Worm (Caenorhabditis elegans) whole organism, dauer: Measurements from ENCODE around the gene sinh-1.

Experiments used
- unc-62 ChIP-seq: sonication (generic microtip); optimal IDR thresholded peaks from 2 replicates; lab custom pipeline; 2017; ENCODE audit warnings: missing biosample characterization, missing genetic modification reagents, missing genetic modification characterization

sinh-1 gene

ce11 chrII:12237555-12237954 lies 9.4 kb downstream of the sinh-1 start:
- TF ChIP-seq unc-62 (GFP tag; lab: Kevin White, UChicago), result no peak

DNA sequence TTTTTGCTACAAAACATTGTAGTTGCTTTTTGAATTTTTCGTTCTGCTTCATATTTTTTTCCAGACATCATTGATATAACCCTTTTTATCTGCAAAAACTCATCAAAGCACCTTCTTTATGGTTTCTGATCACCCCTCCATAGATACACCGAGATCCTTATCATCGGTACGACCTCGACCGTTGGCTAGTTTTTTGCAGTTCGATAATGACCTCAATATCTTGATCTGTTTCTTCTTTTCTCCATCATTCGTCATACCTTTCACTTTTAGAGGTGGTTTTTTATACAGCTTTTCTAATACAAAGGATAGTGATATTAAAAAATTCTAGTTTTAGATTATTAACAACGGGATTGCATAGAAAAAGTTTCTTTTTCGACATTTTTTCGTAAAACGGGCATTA lies 11.3 kb downstream of the sinh-1 start:
- no peak for TF ChIP-seq unc-62 (GFP tag; lab: Kevin White, UChicago)

DNA sequence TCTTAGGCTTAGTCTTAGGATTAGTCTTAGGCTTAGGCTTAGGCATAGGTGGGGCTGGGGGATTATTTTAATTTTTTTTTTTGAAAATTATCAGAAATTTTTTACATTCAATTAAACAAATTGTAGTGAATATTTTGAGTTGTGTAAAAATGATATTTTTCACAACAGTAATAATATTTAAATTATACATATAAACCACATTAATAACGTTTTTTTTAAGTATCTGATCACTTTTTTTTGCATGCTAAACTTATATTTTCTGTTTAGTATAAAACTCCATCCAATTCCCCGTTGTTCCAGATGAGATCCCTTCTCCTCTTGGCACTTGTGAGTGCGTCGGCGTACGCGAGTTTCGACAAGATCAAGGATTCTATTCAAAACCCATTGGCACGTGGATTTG lies 12.0 kb downstream of the sinh-1 start, which contains the start of gene txdc-12.1:
TSS of gene txdc-12.1 (plus strand) at position 301 of the 400 bp plus-strand sequence.
- TF ChIP-seq unc-62 (GFP tag; lab: Kevin White, UChicago), result no peak

DNA sequence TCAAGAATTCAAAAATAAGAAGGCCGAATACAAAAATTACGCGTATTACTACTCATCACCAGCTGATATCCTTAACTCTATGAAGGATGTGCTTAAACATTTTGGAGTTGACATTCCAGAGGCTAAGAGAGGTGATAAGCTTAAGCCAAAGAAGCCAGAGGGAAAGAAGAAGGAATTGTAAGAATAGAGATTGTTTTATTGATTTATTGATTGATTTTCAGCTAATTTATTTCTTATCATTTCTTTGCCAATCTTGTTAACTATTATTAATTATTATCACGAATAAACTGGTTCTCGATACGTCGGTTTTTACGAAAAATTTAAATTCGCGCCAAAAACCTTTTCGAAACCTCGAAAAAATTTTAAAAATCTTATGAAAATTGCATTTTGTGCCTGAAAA lies 13.7 kb downstream of the sinh-1 start:
- no peak for TF ChIP-seq unc-62 (GFP tag; lab: Kevin White, UChicago)

DNA sequence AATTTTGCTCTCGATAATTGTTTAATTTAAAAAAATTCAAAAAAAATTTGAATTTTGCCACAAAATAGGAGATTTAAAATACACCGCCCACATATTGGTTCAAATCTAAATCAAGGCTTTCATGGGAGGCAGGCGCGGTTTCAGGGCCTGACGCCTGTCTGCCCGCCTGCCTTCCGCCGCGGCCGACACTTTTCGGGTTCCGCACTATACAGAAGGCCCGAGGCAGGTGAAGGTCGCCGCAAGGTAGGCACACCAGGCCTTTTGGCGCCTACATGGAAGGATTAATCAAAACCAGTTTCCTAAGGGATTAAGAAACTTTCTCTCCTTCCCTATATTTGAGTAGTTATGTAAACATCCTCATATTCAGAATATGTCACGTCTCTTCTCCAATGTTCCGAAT lies 14.4 kb downstream of the sinh-1 start, which contains the start of gene Y57A10A.24:
TSS of gene Y57A10A.24 (plus strand) at position 396 of the 400 bp plus-strand sequence.
- TF ChIP-seq unc-62 (GFP tag; lab: Kevin White, UChicago), result no peak

DNA sequence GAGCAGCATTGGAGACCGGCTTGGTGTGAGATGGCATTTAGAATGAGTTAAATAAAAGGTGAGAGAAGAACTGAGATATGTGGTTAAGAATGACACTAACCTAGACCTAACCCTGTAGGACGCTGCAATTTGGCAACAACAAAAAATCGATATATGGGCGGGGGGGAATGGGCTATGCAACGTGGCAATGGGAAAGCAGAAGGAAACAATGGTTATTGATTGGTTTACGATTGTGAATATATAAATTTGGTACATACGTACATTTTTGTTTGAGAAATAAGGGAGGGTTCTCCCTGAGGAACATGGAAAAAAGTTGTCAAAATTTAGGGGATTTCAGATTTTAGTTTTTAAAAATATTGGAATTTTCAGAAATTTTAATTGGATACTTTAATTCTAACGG lies 20.9 kb downstream of the sinh-1 start, which contains the start of gene tag-276:
TSS of gene tag-276 (minus strand) at position 101 of the 400 bp plus-strand sequence.
- no peak for TF ChIP-seq unc-62 (GFP tag; lab: Kevin White, UChicago)

DNA sequence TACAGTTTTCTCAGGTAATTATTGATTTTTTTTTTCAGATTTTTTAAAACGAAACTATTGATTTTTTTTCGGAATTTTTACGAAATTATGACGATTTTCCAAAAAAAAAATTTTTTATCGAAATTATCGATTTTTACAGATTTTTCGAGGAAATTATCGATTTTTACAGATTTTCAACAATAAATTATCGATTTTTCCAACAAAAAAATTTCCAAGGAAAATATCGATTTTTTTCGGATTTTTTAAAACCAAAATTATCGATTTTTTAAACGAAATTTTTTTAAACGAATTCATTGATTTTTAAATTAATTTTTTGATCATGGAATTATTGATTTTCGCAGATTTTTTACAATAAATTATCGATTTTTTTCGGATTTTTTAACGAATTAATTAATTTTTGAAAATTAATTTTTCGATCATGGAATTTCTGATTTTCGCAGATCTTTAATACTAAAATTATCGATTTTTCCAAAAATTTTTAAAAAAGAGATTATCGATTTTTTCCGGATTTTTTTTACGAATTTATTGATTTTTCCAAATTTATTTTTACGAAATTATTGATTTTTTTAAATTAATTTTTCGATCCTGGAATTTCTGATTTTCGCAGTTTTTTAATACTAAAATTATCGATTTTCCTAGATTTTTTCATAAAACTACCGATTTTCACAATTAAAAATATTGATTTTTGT lies 27.6 kb downstream of the sinh-1 start:
- no peak for TF ChIP-seq unc-62 (GFP tag; lab: Kevin White, UChicago)

DNA sequence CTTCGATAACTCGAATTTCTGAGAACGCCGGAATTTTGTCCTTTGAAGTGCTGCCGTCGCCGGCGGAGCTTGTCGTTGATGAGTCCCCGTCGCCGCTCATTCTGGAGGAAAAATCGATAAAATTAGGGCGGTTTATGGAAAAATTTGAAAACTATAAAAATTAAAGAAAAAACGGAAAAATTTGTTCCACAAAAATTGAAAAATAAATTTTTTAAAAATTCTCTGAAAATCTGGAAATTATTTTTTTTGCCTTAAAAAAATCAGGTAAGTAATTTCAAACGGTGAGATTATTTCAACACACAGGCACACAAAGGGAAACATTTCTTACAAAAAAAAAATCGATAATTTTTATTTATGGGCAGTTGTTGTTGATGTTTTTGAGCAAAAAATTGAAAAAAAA lies 28.4 kb downstream of the sinh-1 start, which contains the start of gene parn-2:
TSS of gene parn-2 (minus strand) at position 101 of the 400 bp plus-strand sequence.
- TF ChIP-seq unc-62 (GFP tag; lab: Kevin White, UChicago), result no peak

DNA sequence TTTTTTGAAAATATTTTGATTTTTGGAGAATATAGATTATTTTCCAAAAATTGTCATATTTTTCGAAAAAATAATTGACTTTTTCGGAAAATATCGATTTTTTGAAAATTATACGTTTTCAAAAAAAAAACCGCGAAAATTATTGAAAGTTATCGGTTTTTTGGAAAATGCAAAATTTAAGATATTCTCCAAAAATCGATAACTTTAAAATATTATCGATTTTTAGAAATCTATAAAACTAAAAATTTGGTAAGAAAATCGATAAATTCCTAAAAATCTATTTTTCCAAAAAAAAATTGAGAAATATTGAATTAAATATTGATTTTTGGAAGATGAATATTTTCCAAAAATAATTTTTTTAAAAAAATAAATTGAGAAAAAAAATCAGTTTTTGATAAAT lies 29.0 kb downstream of the sinh-1 start:
- no peak for TF ChIP-seq unc-62 (GFP tag; lab: Kevin White, UChicago)

ce11 chrII:12260538-12260937 lies 32.4 kb downstream of the sinh-1 start:
- no peak for TF ChIP-seq unc-62 (GFP tag; lab: Kevin White, UChicago)

- no peak for TF ChIP-seq unc-62 (GFP tag; lab: Kevin White, UChicago)
Measured at ce11 chrII:12261147-12261821, 33.2 kb downstream of the sinh-1 start.

DNA sequence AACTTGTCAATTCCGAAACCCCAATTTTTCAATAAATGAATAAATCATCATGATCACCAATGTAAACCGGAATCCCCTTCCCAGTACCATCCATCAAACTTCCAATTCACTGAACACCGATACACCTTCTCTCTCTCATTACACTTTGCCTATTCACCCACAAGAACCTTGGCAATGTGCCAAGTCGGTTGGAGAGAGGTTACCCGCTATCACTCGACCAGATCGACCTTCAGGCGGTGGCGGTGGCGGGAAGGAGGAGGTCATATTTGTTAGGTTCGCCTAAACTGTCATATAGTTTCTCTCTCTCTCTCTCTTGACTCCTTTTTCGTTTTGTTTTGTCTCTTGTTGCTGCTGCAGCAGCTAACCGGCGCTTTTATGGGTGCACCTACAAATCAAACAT lies 34.5 kb downstream of the sinh-1 start:
- no peak for TF ChIP-seq unc-62 (GFP tag; lab: Kevin White, UChicago)

- TF ChIP-seq unc-62 (GFP tag; lab: Kevin White, UChicago), result no peak
Measured at ce11 chrII:12263971-12264554, 36.0 kb downstream of the sinh-1 start, which contains the start of gene faxc-1. Gene faxc-1 (plus strand): TSS chrII:12264192.

ce11 chrII:12264847-12265246 lies 36.7 kb downstream of the sinh-1 start:
- no peak for TF ChIP-seq unc-62 (GFP tag; lab: Kevin White, UChicago)

DNA sequence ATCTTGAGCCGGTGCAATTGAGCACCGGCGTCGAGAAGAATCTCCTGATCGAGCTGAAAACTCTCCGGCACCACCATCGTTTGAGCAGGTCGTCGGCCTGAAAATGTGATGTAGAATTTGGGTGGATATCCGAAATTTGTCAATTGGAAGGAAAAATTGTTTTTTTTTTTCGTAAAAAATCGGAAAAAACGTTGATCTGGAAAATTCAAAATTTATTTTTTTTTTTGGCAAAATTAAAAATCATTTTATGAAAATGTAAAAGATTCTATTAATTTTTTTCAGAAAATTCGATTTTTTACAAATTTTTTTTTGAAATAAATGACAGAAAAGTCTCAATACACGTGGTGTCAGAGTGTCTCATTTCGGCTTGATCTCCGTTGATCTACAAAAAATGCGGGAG lies 38.0 kb downstream of the sinh-1 start, which contains the start of gene tric-1B.1:
TSS of gene tric-1B.1 (minus strand) at position 101 of the 400 bp plus-strand sequence.
- no peak for TF ChIP-seq unc-62 (GFP tag; lab: Kevin White, UChicago)

DNA sequence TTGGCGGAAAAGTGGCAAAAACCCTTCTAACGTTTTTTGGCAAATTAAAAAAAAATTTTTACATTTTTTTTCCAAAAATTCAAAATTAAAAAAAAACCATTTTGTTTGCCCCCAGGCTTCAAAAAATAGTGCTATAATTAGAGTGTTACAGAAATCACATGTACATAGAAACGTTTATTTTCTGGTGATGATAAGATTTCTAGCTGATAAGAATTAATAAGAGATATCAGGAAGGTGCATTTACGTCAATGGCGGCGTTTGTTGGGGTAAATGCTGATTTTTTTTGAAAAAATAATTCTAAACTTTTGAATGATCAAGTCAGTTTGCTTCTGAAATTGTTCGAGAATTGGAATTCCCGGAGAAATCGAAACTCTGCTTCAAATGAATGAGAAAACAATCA lies 38.7 kb downstream of the sinh-1 start:
- TF ChIP-seq unc-62 (GFP tag; lab: Kevin White, UChicago), result no peak
